Fruit fly (Drosophila melanogaster): ENCODE measurements around the gene CG43057.

DNA sequence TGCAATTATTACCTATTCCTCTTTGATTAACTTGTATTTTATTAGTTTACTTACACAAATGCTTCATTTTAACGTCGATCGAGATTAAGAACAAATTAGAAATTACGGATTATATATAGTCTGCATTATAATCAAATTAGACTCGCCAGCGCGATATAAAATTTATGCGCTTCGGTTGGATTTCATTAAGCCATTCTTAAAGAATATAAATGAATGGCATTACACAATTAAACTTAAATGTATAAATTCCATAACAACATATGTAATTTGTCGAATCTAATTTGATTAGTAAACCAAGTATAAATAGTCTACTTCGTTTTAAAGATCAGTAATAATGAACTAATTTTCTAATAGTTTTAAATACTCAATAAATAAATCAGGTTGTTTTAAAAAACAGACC lies 2.1 kb downstream of the CG43057 start, which contains the start of gene Spn28F:
- no peak for TF ChIP-seq D1 (tag; optimal IDR thresholded peaks at IDR 0.05)
- TF ChIP-seq CG12605 (GFP tag; IDR thresholded peaks at IDR 0.05) = no peak
- TF ChIP-seq CG13204 (GFP tag; optimal IDR thresholded peaks at IDR 0.05) = no peak
- TF ChIP-seq CG8159 (tag; optimal IDR thresholded peaks at IDR 0.05) = no peak
- no peak for TF ChIP-seq fd96Ca (GFP tag; IDR thresholded peaks at IDR 0.05)
- no peak for TF ChIP-seq Snoo (tag; optimal IDR thresholded peaks at IDR 0.05)
- TF ChIP-seq rn (GFP tag; IDR thresholded peaks at IDR 0.05) = no peak

All from whole organism, pupa.